Fruit fly (Drosophila melanogaster) whole organism, embryonic: ENCODE measurements around the gene CG13033.

ENCODE experiments used
- Aef1 ChIP-seq: fragments of 200-800 bp; sonication (Bioruptor generic); IDR thresholded peaks from 3 replicates; pipeline ENCODE4 v1.3.6; 2022; ENCODE audit warnings: missing biosample characterization, missing genetic modification characterization
- Bteb2 ChIP-seq: fragments of 200-800 bp; sonication (Bioruptor generic); optimal IDR thresholded peaks from 2 replicates; lab custom pipeline; 2016; ENCODE audit warnings: missing biosample characterization, missing genetic modification characterization
- CG11456 ChIP-seq: fragments of 200-800 bp; sonication (Bioruptor generic); IDR thresholded peaks from 3 replicates; pipeline ENCODE4 v1.3.6; 2022; ENCODE audit warnings: missing biosample characterization, missing genetic modification characterization
- CG12071 ChIP-seq: fragments of 200-800 bp; sonication (Bioruptor generic); optimal IDR thresholded peaks from 3 replicates; lab custom pipeline; 2018; ENCODE audit warnings: missing biosample characterization, mild to moderate bottlenecking, missing genetic modification characterization
- CG12744 ChIP-seq: fragments of 200-800 bp; sonication (Bioruptor generic); optimal IDR thresholded peaks from 2 replicates; lab custom pipeline; 2016; ENCODE audit warnings: missing biosample characterization, missing genetic modification characterization
- CG15479 ChIP-seq: fragments of 200-800 bp; sonication (Bioruptor generic); optimal IDR thresholded peaks from 3 replicates; lab custom pipeline; 2019; ENCODE audit warnings: missing biosample characterization, mild to moderate bottlenecking, missing genetic modification characterization, moderate library complexity
- CG17385 ChIP-seq: fragments of 200-800 bp; sonication (Bioruptor generic); optimal IDR thresholded peaks from 3 replicates; lab custom pipeline; 2018; ENCODE audit warnings: missing biosample characterization, mild to moderate bottlenecking, missing genetic modification characterization
- CG2678 ChIP-seq: fragments of 200-800 bp; sonication (Bioruptor generic); optimal IDR thresholded peaks from 3 replicates; lab custom pipeline; 2019; ENCODE audit warnings: missing biosample characterization, mild to moderate bottlenecking, missing genetic modification characterization, moderate library complexity
- CG2875 ChIP-seq: fragments of 200-800 bp; sonication (Bioruptor generic); optimal IDR thresholded peaks from 2 replicates; lab custom pipeline; 2017; ENCODE audit warnings: missing biosample characterization, mild to moderate bottlenecking, missing genetic modification characterization, missing genetic modification reagents
- CG31441 ChIP-seq: fragments of 200-800 bp; sonication (Bioruptor generic); IDR thresholded peaks from 2 replicates; pipeline ENCODE4 v1.3.6; 2022; ENCODE audit warnings: missing biosample characterization, missing genetic modification characterization
- CG32532 ChIP-seq: fragments of 200-800 bp; sonication (Bioruptor generic); IDR thresholded peaks from 2 replicates; pipeline ENCODE4 v1.3.6; 2022; ENCODE audit warnings: missing biosample characterization, missing genetic modification characterization
- CG34422 ChIP-seq: fragments of 200-800 bp; sonication (Bioruptor generic); IDR thresholded peaks from 3 replicates; pipeline ENCODE4 v1.3.6; 2022; ENCODE audit warnings: missing biosample characterization, missing genetic modification characterization
- CG4328 ChIP-seq: fragments of 200-800 bp; sonication (Bioruptor generic); optimal IDR thresholded peaks from 3 replicates; lab custom pipeline; 2017; ENCODE audit warnings: missing biosample characterization, missing genetic modification reagents, missing genetic modification characterization
- CG4360 ChIP-seq: fragments of 200-800 bp; sonication (Bioruptor generic); IDR thresholded peaks from 2 replicates; pipeline ENCODE4 v1.3.6; 2022; ENCODE audit warnings: missing biosample characterization, missing genetic modification characterization
- CG5953 ChIP-seq: fragments of 200-800 bp; sonication (Bioruptor generic); IDR thresholded peaks from 2 replicates; pipeline ENCODE4 v1.3.6; 2022; ENCODE audit warnings: missing biosample characterization, missing genetic modification characterization
- CG6689 ChIP-seq: fragments of 200-800 bp; sonication (Bioruptor generic); IDR thresholded peaks from 2 replicates; pipeline ENCODE4 v1.3.6; 2022; ENCODE audit warnings: missing biosample characterization, missing genetic modification characterization
- CG7556 ChIP-seq: fragments of 200-800 bp; sonication (Bioruptor generic); optimal IDR thresholded peaks from 2 replicates; lab custom pipeline; 2017; ENCODE audit warnings: missing biosample characterization, mild to moderate bottlenecking, missing genetic modification characterization
- CG8089 ChIP-seq: fragments of 200-800 bp; sonication (Bioruptor generic); optimal IDR thresholded peaks from 3 replicates; lab custom pipeline; 2016; ENCODE audit warnings: missing biosample characterization, missing genetic modification characterization
- CG8765 ChIP-seq: fragments of 200-800 bp; sonication (Bioruptor generic); IDR thresholded peaks from 2 replicates; pipeline ENCODE4 v1.3.6; 2022; ENCODE audit warnings: missing biosample characterization, missing genetic modification characterization
- CTCF ChIP-seq: fragments of 200-800 bp; sonication (Bioruptor generic); optimal IDR thresholded peaks from 2 replicates; lab custom pipeline; 2017; ENCODE audit warnings: missing biosample characterization, mild to moderate bottlenecking, missing genetic modification characterization, moderate library complexity
- Doc3 ChIP-seq: fragments of 200-800 bp; sonication (Bioruptor generic); IDR thresholded peaks from 3 replicates; pipeline ENCODE4 v1.3.6; 2022; ENCODE audit warnings: missing biosample characterization, missing genetic modification characterization; ENCODE audit not compliant: partially characterized antibody
- H2.0 ChIP-seq: fragments of 200-800 bp; sonication (Bioruptor generic); IDR thresholded peaks from 2 replicates; pipeline ENCODE4 v1.3.6; 2022; ENCODE audit warnings: missing biosample characterization, missing genetic modification characterization
- Lhr ChIP-seq: fragments of 200-800 bp; sonication (Bioruptor generic); optimal IDR thresholded peaks from 3 replicates; lab custom pipeline; 2017; ENCODE audit warnings: mild to moderate bottlenecking, missing biosample characterization, missing genetic modification reagents, missing genetic modification characterization
- Max ChIP-seq: fragments of 200-800 bp; sonication (Bioruptor generic); optimal IDR thresholded peaks from 2 replicates; lab custom pipeline; 2016; ENCODE audit warnings: missing biosample characterization, mild to moderate bottlenecking, missing genetic modification characterization
- Nf-YA ChIP-seq: fragments of 200-800 bp; sonication (Bioruptor generic); IDR thresholded peaks from 2 replicates; pipeline ENCODE4 v1.3.6; 2022; ENCODE audit warnings: missing biosample characterization, missing genetic modification characterization
- Oaz ChIP-seq: fragments of 200-800 bp; sonication (Bioruptor generic); IDR thresholded peaks from 2 replicates; pipeline ENCODE4 v1.3.6; 2022; ENCODE audit warnings: missing biosample characterization, missing genetic modification characterization
- Rfx ChIP-seq: fragments of 200-800 bp; sonication (Bioruptor generic); IDR thresholded peaks from 2 replicates; pipeline ENCODE4 v1.3.6; 2022; ENCODE audit warnings: missing biosample characterization, missing genetic modification characterization
- Scr ChIP-seq: fragments of 200-800 bp; sonication (Bioruptor generic); IDR thresholded peaks from 2 replicates; pipeline ENCODE4 v1.3.6; 2022; ENCODE audit warnings: missing biosample characterization, missing genetic modification characterization; ENCODE audit not compliant: partially characterized antibody
- Side ChIP-seq: fragments of 200-800 bp; sonication (Bioruptor generic); optimal IDR thresholded peaks from 2 replicates; lab custom pipeline; 2016; ENCODE audit warnings: missing biosample characterization, missing genetic modification characterization
- Vsx1 ChIP-seq: fragments of 200-800 bp; sonication (Bioruptor generic); optimal IDR thresholded peaks from 2 replicates; lab custom pipeline; 2017; ENCODE audit warnings: missing biosample characterization, mild to moderate bottlenecking, missing genetic modification characterization, missing genetic modification reagents
- ab ChIP-seq: fragments of 200-800 bp; sonication (Bioruptor generic); optimal IDR thresholded peaks from 2 replicates; lab custom pipeline; 2016; ENCODE audit warnings: missing biosample characterization, missing genetic modification characterization
- ac ChIP-seq: fragments of 200-800 bp; sonication (Bioruptor generic); optimal IDR thresholded peaks from 3 replicates; lab custom pipeline; 2017; ENCODE audit warnings: missing biosample characterization, mild to moderate bottlenecking, missing genetic modification characterization
- az2 ChIP-seq: fragments of 200-800 bp; sonication (Bioruptor generic); optimal IDR thresholded peaks from 3 replicates; lab custom pipeline; 2016; ENCODE audit warnings: missing biosample characterization, missing genetic modification characterization
- caup ChIP-seq: fragments of 200-800 bp; sonication (Bioruptor generic); optimal IDR thresholded peaks from 3 replicates; lab custom pipeline; 2017; ENCODE audit warnings: missing biosample characterization, mild to moderate bottlenecking, missing genetic modification characterization, moderate library complexity; ENCODE audit not compliant: severe bottlenecking
- crp ChIP-seq, 2 experiments: fragments of 200-800 bp; sonication (Bioruptor generic); optimal IDR thresholded peaks; 2 replicates in 1 of 2; 3 replicates in 1 of 2; lab custom pipeline; 2017; ENCODE audit warnings: missing biosample characterization in 2 of 2, missing genetic modification characterization in 2 of 2, mild to moderate bottlenecking in 1 of 2, moderate library complexity in 1 of 2
- dimm ChIP-seq: fragments of 200-800 bp; sonication (Bioruptor generic); IDR thresholded peaks from 2 replicates; pipeline ENCODE4 v1.3.6; 2022; ENCODE audit warnings: missing biosample characterization, missing genetic modification characterization
- dysf ChIP-seq: fragments of 200-800 bp; sonication (Bioruptor generic); IDR thresholded peaks from 3 replicates; pipeline ENCODE4 v1.3.6; 2022; ENCODE audit warnings: missing biosample characterization, missing genetic modification characterization
- gce ChIP-seq: fragments of 200-800 bp; sonication (Bioruptor generic); IDR thresholded peaks from 3 replicates; pipeline ENCODE4 v1.3.6; 2022; ENCODE audit warnings: missing biosample characterization, missing genetic modification characterization
- gsb-n ChIP-seq: fragments of 200-800 bp; sonication (Bioruptor generic); optimal IDR thresholded peaks from 3 replicates; lab custom pipeline; 2018; ENCODE audit warnings: missing biosample characterization, mild to moderate bottlenecking, missing genetic modification characterization
- ham ChIP-seq: fragments of 200-800 bp; sonication (Bioruptor generic); IDR thresholded peaks from 2 replicates; pipeline ENCODE4 v1.3.6; 2022; ENCODE audit warnings: missing biosample characterization, missing genetic modification characterization
- hb ChIP-seq: fragments of 200-800 bp; sonication (Bioruptor generic); IDR thresholded peaks from 3 replicates; pipeline ENCODE4 v1.3.6; 2022; ENCODE audit warnings: missing biosample characterization, missing genetic modification characterization; ENCODE audit not compliant: partially characterized antibody
- ind ChIP-seq: fragments of 200-800 bp; sonication (Bioruptor generic); optimal IDR thresholded peaks from 3 replicates; lab custom pipeline; 2016; ENCODE audit warnings: missing biosample characterization, missing genetic modification characterization
- otp ChIP-seq: fragments of 200-800 bp; sonication (Bioruptor generic); IDR thresholded peaks from 3 replicates; pipeline ENCODE4, ENCODE4 v1.3.6; 2022; ENCODE audit warnings: missing biosample characterization, missing genetic modification characterization
- peb ChIP-seq: fragments of 200-800 bp; sonication (Bioruptor generic); IDR thresholded peaks from 2 replicates; pipeline ENCODE4 v1.3.6; 2022; ENCODE audit warnings: missing biosample characterization, missing genetic modification characterization
- pnt ChIP-seq: fragments of 200-800 bp; sonication (Bioruptor generic); optimal IDR thresholded peaks from 3 replicates; lab custom pipeline; 2016; ENCODE audit warnings: missing biosample characterization, missing genetic modification characterization
- sisA ChIP-seq: fragments of 200-800 bp; sonication (Bioruptor generic); IDR thresholded peaks from 2 replicates; pipeline ENCODE4 v1.3.6; 2022; ENCODE audit warnings: missing biosample characterization, missing genetic modification characterization
- slp2 ChIP-seq: fragments of 200-800 bp; sonication (Bioruptor generic); optimal IDR thresholded peaks from 2 replicates; lab custom pipeline; 2016; ENCODE audit warnings: missing biosample characterization, missing genetic modification characterization
- stc ChIP-seq: fragments of 200-800 bp; sonication (Bioruptor generic); IDR thresholded peaks from 2 replicates; pipeline ENCODE4 v1.3.6; 2022; ENCODE audit warnings: missing biosample characterization, missing genetic modification characterization
- tna ChIP-seq: fragments of 200-800 bp; sonication (Bioruptor generic); IDR thresholded peaks from 2 replicates; pipeline ENCODE4 v1.3.6; 2022; ENCODE audit warnings: missing biosample characterization, missing genetic modification characterization; ENCODE audit not compliant: partially characterized antibody
- tup ChIP-seq: fragments of 200-800 bp; sonication (Bioruptor generic); optimal IDR thresholded peaks from 2 replicates; lab custom pipeline; 2016; ENCODE audit warnings: missing biosample characterization, mild to moderate bottlenecking, missing genetic modification characterization, moderate library complexity

Gene CG13033

DNA sequence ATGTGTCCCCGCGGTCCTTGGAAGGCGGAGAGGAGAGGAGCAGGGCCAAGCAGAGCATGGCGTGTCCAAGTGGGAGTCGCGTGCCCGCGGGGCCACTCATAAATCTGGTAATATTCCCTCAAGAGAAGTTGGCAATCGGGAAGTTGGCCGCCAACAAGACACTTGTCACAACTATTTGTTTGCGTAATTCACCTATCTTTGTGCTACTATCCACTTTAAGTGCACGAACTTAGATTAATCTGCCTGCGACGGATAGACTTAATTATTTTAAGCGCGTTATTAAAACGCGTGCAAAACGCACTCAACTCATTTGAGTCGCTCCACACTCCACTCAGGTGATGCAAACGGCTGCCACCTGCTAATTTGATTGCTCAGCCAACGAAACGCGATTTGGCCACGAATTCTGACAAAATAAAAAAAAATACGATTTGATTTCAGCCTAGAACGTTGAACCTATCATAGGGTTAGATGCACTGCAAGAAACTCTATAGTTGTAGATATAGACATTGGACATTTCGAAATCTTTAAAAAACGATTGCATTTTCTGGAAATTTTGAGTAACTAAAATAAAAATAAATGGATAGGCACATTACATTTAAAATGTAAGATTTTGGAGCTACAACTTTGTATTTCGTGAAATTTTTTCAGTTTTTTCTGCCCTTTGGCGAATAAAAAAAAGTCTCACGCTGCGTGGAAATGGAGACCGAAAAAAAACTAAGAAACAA lies 25.7 kb upstream of the CG13033 start (continued):
- TF ChIP-seq CG2678 (tag; lab: Kevin White, UChicago) (peak; percentile 71), Aef1 (GFP tag; lab: Robert Waterston, UW) (peak; percentile 47; the same call in 2 of the 3 replicates), tna (GFP tag; lab: Robert Waterston, UW) (no peak), ac (no peak), Max (peak; percentile 28), CG8089 (GFP tag; lab: Kevin White, UChicago) (no peak), Doc3 (no peak), CG6689 (GFP tag; lab: Robert Waterston, UW) (peak; percentile 64; the same call in 1 of the 2 replicates), Side (GFP tag; lab: Kevin White, UChicago) (peak; percentile 22), hb (GFP tag; lab: Robert Waterston, UW) (no peak), CG31441 (peak; percentile 30; the same call in 1 of the 2 replicates), CG12071 (GFP tag; lab: Kevin White, UChicago) (no peak), Scr (no peak), dimm (GFP tag; lab: Robert Waterston, UW) (no peak), CG8765 (GFP tag; lab: Robert Waterston, UW) (no peak), CG15479 (no peak), otp (0 out of 3 replicates have a peak, but pooled peaks have one; percentile 14), slp2 (peak; percentile 49), ab (GFP tag; lab: Kevin White, UChicago) (no peak), CG11456 (0 out of 3 replicates have a peak, but pooled peaks have one; percentile 39), H2.0 (peak; percentile 32), Nf-YA (GFP tag; lab: Robert Waterston, UW) (peak; percentile 26; the same call in 1 of the 2 replicates), CG5953 (GFP tag; lab: Robert Waterston, UW) (no peak), CG17385 (GFP tag; lab: Kevin White, UChicago) (peak; percentile 30), gsb-n (tag; lab: Kevin White, UChicago) (no peak), az2 (GFP tag; lab: Kevin White, UChicago) (peak; percentile 33), dysf (peak; percentile 82; the same call in 2 of the 3 replicates), sisA (GFP tag; lab: Robert Waterston, UW) (no peak; the same call in 1 of the 2 replicates), Bteb2 (peak; percentile 59), Lhr (GFP tag; lab: Kevin White, UChicago) (no peak), CTCF (GFP tag; lab: Kevin White, UChicago) (no peak), CG4328 (GFP tag; lab: Kevin White, UChicago) (no peak), peb (GFP tag; lab: Robert Waterston, UW) (no peak), ham (GFP tag; lab: Robert Waterston, UW) (no peak), CG7556 (GFP tag; lab: Kevin White, UChicago) (peak; percentile 55), CG32532 (GFP tag; lab: Robert Waterston, UW) (peak; percentile 83), caup (GFP tag; lab: Kevin White, UChicago) (peak; percentile 45), CG34422 (GFP tag; lab: Robert Waterston, UW) (0 out of 3 replicates have a peak, but pooled peaks have one; percentile 33), Oaz (no peak), ind (peak; percentile 44), pnt (GFP tag; lab: Kevin White, UChicago) (peak; percentile 13), CG2875 (GFP tag; lab: Kevin White, UChicago) (no peak), CG4360 (GFP tag; lab: Robert Waterston, UW) (no peak), crp (GFP tag; optimal IDR thresholded peaks at IDR 0.05; lab: Kevin White, UChicago) (no peak), stc (GFP tag; lab: Robert Waterston, UW) (peak; percentile 55; the same call in 1 of the 2 replicates), gce (GFP tag; lab: Robert Waterston, UW) (no peak), CG12744 (GFP tag; lab: Kevin White, UChicago) (peak; percentile 45), Vsx1 (peak; percentile 4), Rfx (GFP tag; lab: Robert Waterston, UW) (peak; percentile 85), tup (GFP tag; lab: Kevin White, UChicago) (no peak)
